Fruit fly (Drosophila melanogaster) whole organism, embryonic: Measurements from ENCODE around the gene mil.

Experiments
- Abd-B ChIP-seq: fragments of 200-800 bp; sonication (Bioruptor generic); optimal IDR thresholded peaks from 2 replicates; lab custom pipeline; 2018; ENCODE audit warnings: missing biosample characterization, mild to moderate bottlenecking, missing genetic modification characterization, moderate library complexity
- Bgb ChIP-seq: fragments of 200-800 bp; sonication (Bioruptor generic); IDR thresholded peaks from 2 replicates; pipeline ENCODE4 v1.3.6; 2022; ENCODE audit warnings: missing biosample characterization, missing genetic modification characterization; ENCODE audit not compliant: partially characterized antibody
- CG10267 ChIP-seq: fragments of 200-800 bp; sonication (Bioruptor generic); optimal IDR thresholded peaks from 2 replicates; lab custom pipeline; 2018; ENCODE audit warnings: missing biosample characterization, mild to moderate bottlenecking, missing genetic modification characterization, moderate library complexity
- CG10274 ChIP-seq: fragments of 200-800 bp; sonication (Bioruptor generic); optimal IDR thresholded peaks from 3 replicates; lab custom pipeline; 2017; ENCODE audit warnings: missing biosample characterization, mild to moderate bottlenecking, missing genetic modification characterization
- CG10462 ChIP-seq: fragments of 200-800 bp; sonication (Bioruptor generic); optimal IDR thresholded peaks from 2 replicates; lab custom pipeline; 2016; ENCODE audit warnings: missing biosample characterization, missing genetic modification characterization
- CG11093 ChIP-seq: fragments of 200-800 bp; sonication (Bioruptor generic); IDR thresholded peaks from 3 replicates; pipeline ENCODE4 v1.3.6; 2022; ENCODE audit warnings: missing biosample characterization, missing genetic modification characterization
- CG11456 ChIP-seq: fragments of 200-800 bp; sonication (Bioruptor generic); IDR thresholded peaks from 3 replicates; pipeline ENCODE4 v1.3.6; 2022; ENCODE audit warnings: missing biosample characterization, missing genetic modification characterization
- CG11504 ChIP-seq: fragments of 200-800 bp; sonication (Bioruptor generic); optimal IDR thresholded peaks from 3 replicates; lab custom pipeline; 2019; ENCODE audit warnings: missing biosample characterization, mild to moderate bottlenecking, missing genetic modification characterization, moderate library complexity
- CG13424 ChIP-seq: fragments of 200-800 bp; sonication (Bioruptor generic); optimal IDR thresholded peaks from 2 replicates; lab custom pipeline; 2019; ENCODE audit warnings: missing biosample characterization, mild to moderate bottlenecking, missing genetic modification characterization, moderate library complexity
- CG15073 ChIP-seq: fragments of 200-800 bp; sonication (Bioruptor generic); optimal IDR thresholded peaks from 2 replicates; lab custom pipeline; 2016; ENCODE audit warnings: missing biosample characterization, missing genetic modification characterization
- CG15479 ChIP-seq: fragments of 200-800 bp; sonication (Bioruptor generic); optimal IDR thresholded peaks from 3 replicates; lab custom pipeline; 2019; ENCODE audit warnings: missing biosample characterization, mild to moderate bottlenecking, missing genetic modification characterization, moderate library complexity
- CG15601 ChIP-seq: fragments of 200-800 bp; sonication (Bioruptor generic); optimal IDR thresholded peaks from 3 replicates; lab custom pipeline; 2019; ENCODE audit warnings: missing biosample characterization, mild to moderate bottlenecking, missing genetic modification characterization, moderate library complexity
- CG17328 ChIP-seq: fragments of 200-800 bp; sonication (Bioruptor generic); IDR thresholded peaks from 2 replicates; pipeline ENCODE4 v1.3.6; 2022; ENCODE audit warnings: missing biosample characterization, missing genetic modification characterization
- CG17361 ChIP-seq: fragments of 200-800 bp; sonication (Bioruptor generic); IDR thresholded peaks from 3 replicates; pipeline ENCODE4 v1.3.6; 2022; ENCODE audit warnings: missing biosample characterization, missing genetic modification characterization
- CG1792 ChIP-seq: fragments of 200-800 bp; sonication (Bioruptor generic); optimal IDR thresholded peaks from 2 replicates; lab custom pipeline; 2016; ENCODE audit warnings: missing biosample characterization, missing genetic modification characterization
- CG2129 ChIP-seq: fragments of 200-800 bp; sonication (Bioruptor generic); IDR thresholded peaks from 2 replicates; pipeline ENCODE4 v1.3.6; 2022; ENCODE audit warnings: missing biosample characterization, missing genetic modification characterization; ENCODE audit not compliant: partially characterized antibody
- CG33557 ChIP-seq: fragments of 200-800 bp; sonication (Bioruptor generic); optimal IDR thresholded peaks from 2 replicates; lab custom pipeline; 2019; ENCODE audit warnings: missing biosample characterization, mild to moderate bottlenecking, missing genetic modification characterization, moderate library complexity
- CG4404 ChIP-seq: fragments of 200-800 bp; sonication (Bioruptor generic); IDR thresholded peaks from 2 replicates; pipeline ENCODE4 v1.3.6; 2022; ENCODE audit warnings: missing biosample characterization, missing genetic modification characterization
- CG7372 ChIP-seq: fragments of 200-800 bp; sonication (Bioruptor generic); IDR thresholded peaks from 2 replicates; pipeline ENCODE4 v1.3.6; 2022; ENCODE audit warnings: missing biosample characterization, missing genetic modification characterization
- CG7786 ChIP-seq: fragments of 200-800 bp; sonication (Bioruptor generic); optimal IDR thresholded peaks from 2 replicates; lab custom pipeline; 2016; ENCODE audit warnings: missing biosample characterization, missing genetic modification characterization
- CoRest ChIP-seq: fragments of 200-800 bp; sonication (Bioruptor generic); optimal IDR thresholded peaks from 3 replicates; lab custom pipeline; 2018; ENCODE audit warnings: missing biosample characterization, mild to moderate bottlenecking, missing genetic modification characterization, moderate library complexity
- ERR ChIP-seq: fragments of 200-800 bp; sonication (Bioruptor generic); optimal IDR thresholded peaks from 2 replicates; lab custom pipeline; 2016; ENCODE audit warnings: missing biosample characterization, missing genetic modification characterization
- Elba2 ChIP-seq: fragments of 200-800 bp; sonication (Bioruptor generic); optimal IDR thresholded peaks from 3 replicates; lab custom pipeline; 2016; ENCODE audit warnings: missing biosample characterization, missing genetic modification characterization
- HLH3B ChIP-seq: fragments of 200-800 bp; sonication (Bioruptor generic); IDR thresholded peaks from 2 replicates; pipeline ENCODE4 v1.3.6; 2022; ENCODE audit warnings: missing biosample characterization, missing genetic modification characterization
- Hand ChIP-seq: fragments of 200-800 bp; sonication (Bioruptor generic); optimal IDR thresholded peaks from 2 replicates; lab custom pipeline; 2017; ENCODE audit warnings: mild to moderate bottlenecking, missing biosample characterization, missing genetic modification reagents, missing genetic modification characterization
- Lpt ChIP-seq: fragments of >200 bp; optimal IDR thresholded peaks from 2 replicates; lab custom pipeline; 2018; ENCODE audit warnings: missing biosample characterization, missing genetic modification characterization
- NC2β ChIP-seq: fragments of 200-800 bp; sonication (Bioruptor generic); optimal IDR thresholded peaks from 2 replicates; lab custom pipeline; 2016; ENCODE audit warnings: missing biosample characterization, missing genetic modification characterization
- Nf-YC ChIP-seq: fragments of 200-800 bp; optimal IDR thresholded peaks from 3 replicates; lab custom pipeline; 2019; ENCODE audit warnings: missing biosample characterization, mild to moderate bottlenecking, missing genetic modification characterization, moderate library complexity
- Ravus ChIP-seq: fragments of 200-800 bp; sonication (Bioruptor generic); IDR thresholded peaks from 2 replicates; pipeline ENCODE4 v1.3.6; 2022; ENCODE audit warnings: missing biosample characterization, missing genetic modification characterization
- Sry-β ChIP-seq: fragments of 200-800 bp; sonication (Bioruptor generic); optimal IDR thresholded peaks from 2 replicates; lab custom pipeline; 2018; ENCODE audit warnings: missing biosample characterization, mild to moderate bottlenecking, missing genetic modification characterization, moderate library complexity
- Xbp1 ChIP-seq: fragments of 200-800 bp; sonication (Bioruptor generic); optimal IDR thresholded peaks from 3 replicates; lab custom pipeline; 2016; ENCODE audit warnings: missing biosample characterization, mild to moderate bottlenecking, missing genetic modification characterization
- Xrp1 ChIP-seq: fragments of 200-800 bp; sonication (Bioruptor generic); IDR thresholded peaks from 2 replicates; pipeline ENCODE4 v1.3.6; 2022; ENCODE audit warnings: missing biosample characterization, missing genetic modification characterization
- ara ChIP-seq: fragments of 200-800 bp; sonication (Bioruptor generic); IDR thresholded peaks from 2 replicates; pipeline ENCODE4 v1.3.6; 2022; ENCODE audit warnings: missing biosample characterization, missing genetic modification characterization
- ase ChIP-seq: fragments of 200-800 bp; sonication (Bioruptor generic); IDR thresholded peaks from 3 replicates; pipeline ENCODE4 v1.3.6; 2022; ENCODE audit warnings: missing biosample characterization, missing genetic modification characterization
- caup ChIP-seq: fragments of 200-800 bp; sonication (Bioruptor generic); optimal IDR thresholded peaks from 3 replicates; lab custom pipeline; 2017; ENCODE audit warnings: missing biosample characterization, mild to moderate bottlenecking, missing genetic modification characterization, moderate library complexity; ENCODE audit not compliant: severe bottlenecking
- crol ChIP-seq: fragments of 200-800 bp; sonication (Bioruptor generic); IDR thresholded peaks from 2 replicates; pipeline ENCODE4 v1.3.6; 2022; ENCODE audit warnings: missing biosample characterization, missing genetic modification characterization
- danr ChIP-seq: fragments of 200-800 bp; sonication (Bioruptor generic); IDR thresholded peaks from 2 replicates; pipeline ENCODE4 v1.3.6; 2022; ENCODE audit warnings: missing biosample characterization, missing genetic modification characterization
- ewg ChIP-seq: fragments of 200-800 bp; sonication (Bioruptor generic); optimal IDR thresholded peaks from 3 replicates; lab custom pipeline; 2017; ENCODE audit warnings: mild to moderate bottlenecking, missing biosample characterization, missing genetic modification reagents, missing genetic modification characterization
- gem ChIP-seq: fragments of 200-800 bp; sonication (Bioruptor generic); optimal IDR thresholded peaks from 2 replicates; lab custom pipeline; 2019; ENCODE audit warnings: missing biosample characterization, mild to moderate bottlenecking, missing genetic modification characterization, moderate library complexity
- her ChIP-seq: fragments of 200-800 bp; sonication (Bioruptor generic); optimal IDR thresholded peaks from 2 replicates; lab custom pipeline; 2016; ENCODE audit warnings: missing biosample characterization, missing genetic modification characterization
- p53 ChIP-seq: fragments of 200-800 bp; sonication (Bioruptor generic); optimal IDR thresholded peaks from 2 replicates; lab custom pipeline; 2016; ENCODE audit warnings: missing biosample characterization, missing genetic modification characterization
- pho ChIP-seq: fragments of 200-800 bp; sonication (Bioruptor generic); optimal IDR thresholded peaks from 2 replicates; lab custom pipeline; 2016; ENCODE audit warnings: missing biosample characterization, missing genetic modification characterization
- prd ChIP-seq, 3 experiments: fragments of >200 bp in 2 of 3; fragments of 200-800 bp in 1 of 3; sonication (Bioruptor generic) in 1 of 3; optimal IDR thresholded peaks in 2 of 3; IDR thresholded peaks in 1 of 3; 2 replicates in 2 of 3; 3 replicates in 1 of 3; pipeline versions ENCODE4 v1.3.6 to Lab custom; 2017 to 2022; ENCODE audit warnings: missing biosample characterization in 1 of 3, missing genetic modification characterization in 1 of 3
- pzg ChIP-seq: fragments of 200-800 bp; sonication (Bioruptor generic); optimal IDR thresholded peaks from 3 replicates; lab custom pipeline; 2018; ENCODE audit warnings: missing biosample characterization, mild to moderate bottlenecking, missing genetic modification characterization, moderate library complexity
- so ChIP-seq: fragments of 200-800 bp; sonication (Bioruptor generic); IDR thresholded peaks from 3 replicates; pipeline ENCODE4 v1.3.6; 2022; ENCODE audit warnings: missing biosample characterization, missing genetic modification characterization
- sr ChIP-seq: fragments of 200-800 bp; sonication (Bioruptor generic); IDR thresholded peaks from 3 replicates; pipeline ENCODE4 v1.3.6; 2022; ENCODE audit warnings: missing biosample characterization, missing genetic modification characterization
- tgo ChIP-seq: fragments of 200-800 bp; sonication (Bioruptor generic); IDR thresholded peaks from 3 replicates; pipeline ENCODE4 v1.3.6; 2022; ENCODE audit warnings: missing biosample characterization, missing genetic modification characterization
- tll ChIP-seq, 2 experiments: fragments of 200-800 bp in 1 of 2; fragments of >200 bp in 1 of 2; sonication (Bioruptor generic) in 1 of 2; optimal IDR thresholded peaks; 2 replicates each; lab custom pipeline; 2017 to 2019; ENCODE audit warnings: missing biosample characterization in 2 of 2, missing genetic modification characterization in 2 of 2, mild to moderate bottlenecking in 1 of 2, moderate library complexity in 1 of 2
- tup ChIP-seq: fragments of 200-800 bp; sonication (Bioruptor generic); optimal IDR thresholded peaks from 2 replicates; lab custom pipeline; 2016; ENCODE audit warnings: missing biosample characterization, mild to moderate bottlenecking, missing genetic modification characterization, moderate library complexity
- z ChIP-seq: fragments of 200-800 bp; sonication (Bioruptor generic); IDR thresholded peaks from 3 replicates; pipeline ENCODE4 v1.3.6; 2022; ENCODE audit warnings: missing biosample characterization, missing genetic modification characterization
- zen ChIP-seq: fragments of 200-800 bp; sonication (Bioruptor generic); optimal IDR thresholded peaks from 3 replicates; lab custom pipeline; 2018; ENCODE audit warnings: missing biosample characterization, mild to moderate bottlenecking, missing genetic modification characterization, moderate library complexity

Gene mil

DNA sequence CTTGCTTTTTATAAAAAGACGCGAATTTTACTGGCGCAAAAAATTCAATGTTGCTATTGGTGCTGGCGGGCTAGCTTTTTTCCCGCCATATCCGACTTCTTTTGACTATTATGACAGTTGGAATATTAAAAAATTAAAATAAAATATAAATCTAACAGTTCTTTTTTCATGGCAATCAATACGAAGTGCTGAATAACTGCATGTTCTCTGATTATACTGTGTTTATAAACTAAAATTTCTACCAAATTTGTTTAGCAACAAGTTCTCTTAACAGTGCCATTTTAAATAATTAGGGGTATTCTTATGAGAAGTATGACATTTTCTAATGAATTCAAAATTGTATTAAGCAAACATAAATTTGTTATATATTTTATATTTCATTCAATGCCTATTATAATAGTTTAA is 7.1 kb downstream of the mil start, which contains the start of gene Boh1 (continued):
- TF ChIP-seq Ravus (GFP tag; lab: Robert Waterston, UW) = no peak
- TF ChIP-seq caup (GFP tag; lab: Kevin White, UChicago) = peak; percentile 15
- TF ChIP-seq CG7372 (GFP tag; lab: Robert Waterston, UW) = no peak
- peak; percentile 54 for TF ChIP-seq gem
- no peak for TF ChIP-seq pho (GFP tag; lab: Kevin White, UChicago)
- no peak for TF ChIP-seq p53 (GFP tag; lab: Kevin White, UChicago)
- TF ChIP-seq CG10462 (GFP tag; lab: Kevin White, UChicago) = no peak
- no peak for TF ChIP-seq crol
- TF ChIP-seq CG11093 (GFP tag; lab: Robert Waterston, UW) = no peak
- no peak for TF ChIP-seq Lpt (GFP tag; lab: Kevin White, UChicago)
- peak; percentile 69; the same call in 2 of the 3 replicates for TF ChIP-seq CG17361 (GFP tag; lab: Robert Waterston, UW)
- TF ChIP-seq ERR (GFP tag; lab: Kevin White, UChicago) = no peak
- TF ChIP-seq so = no peak
- TF ChIP-seq ase (GFP tag; lab: Robert Waterston, UW) = no peak
- TF ChIP-seq tup (GFP tag; lab: Kevin White, UChicago) = no peak
- peak; percentile 37 for TF ChIP-seq CG33557 (GFP tag; lab: Kevin White, UChicago)
- TF ChIP-seq tll (GFP tag; optimal IDR thresholded peaks at IDR 0.05; lab: Kevin White, UChicago) = no peak
- TF ChIP-seq her (GFP tag; lab: Kevin White, UChicago) = no peak
- peak; percentile 94 for TF ChIP-seq Sry-β
- peak; percentile 90 for TF ChIP-seq CG11504
- no peak for TF ChIP-seq Elba2 (GFP tag; lab: Kevin White, UChicago)
- no peak for TF ChIP-seq CG1792
- peak; percentile 56 for TF ChIP-seq CoRest
- TF ChIP-seq CG10274 = no peak
- peak; percentile 3 for TF ChIP-seq zen (tag; lab: Kevin White, UChicago)
- no peak for TF ChIP-seq danr (GFP tag; lab: Robert Waterston, UW)
- TF ChIP-seq ara (GFP tag; lab: Robert Waterston, UW) = no peak
- TF ChIP-seq CG13424 = peak; percentile 51
- no peak for TF ChIP-seq Hand (GFP tag; lab: Kevin White, UChicago)
- TF ChIP-seq CG17328 (GFP tag; lab: Robert Waterston, UW) = no peak
- TF ChIP-seq Abd-B (GFP tag; lab: Kevin White, UChicago) = peak; percentile 29
- no peak for TF ChIP-seq CG4404 (GFP tag; lab: Robert Waterston, UW)
- peak; percentile 24; the same call in 1 of the 3 replicates for TF ChIP-seq tgo (GFP tag; lab: Robert Waterston, UW)
- no peak for TF ChIP-seq sr (GFP tag; lab: Robert Waterston, UW)
- no peak for TF ChIP-seq z
- TF ChIP-seq CG2129 = no peak
- TF ChIP-seq pzg (GFP tag; lab: Kevin White, UChicago) = peak; percentile 15
- TF ChIP-seq CG7786 (GFP tag; lab: Kevin White, UChicago) = no peak
- no peak for TF ChIP-seq CG15073 (GFP tag; lab: Kevin White, UChicago)
- no peak for TF ChIP-seq Bgb (GFP tag; lab: Robert Waterston, UW)
- no peak for TF ChIP-seq prd (optimal IDR thresholded peaks at IDR 0.05; lab: Kevin White, UChicago)
- no peak for TF ChIP-seq prd (GFP tag; IDR thresholded peaks at IDR 0.05; lab: Robert Waterston, UW)
- TF ChIP-seq CG15601 (tag; lab: Kevin White, UChicago) = peak; percentile 32
- peak; percentile 10 for TF ChIP-seq Xbp1 (GFP tag; lab: Kevin White, UChicago)
- TF ChIP-seq CG11456 (GFP tag; lab: Robert Waterston, UW) = no peak
- no peak; the same call in 1 of the 2 replicates for TF ChIP-seq Xrp1 (GFP tag; lab: Robert Waterston, UW)
- no peak for TF ChIP-seq HLH3B
- TF ChIP-seq Nf-YC (tag; lab: Kevin White, UChicago) = peak; percentile 59
- no peak for TF ChIP-seq NC2β (GFP tag; lab: Kevin White, UChicago)
- TF ChIP-seq CG15479 (GFP tag; lab: Kevin White, UChicago) = peak; percentile 25
- no peak for TF ChIP-seq ewg (GFP tag; lab: Kevin White, UChicago)
- TF ChIP-seq CG10267 (tag; lab: Kevin White, UChicago) = peak; percentile 76
